2 fruit fly cellular contexts compared by ENCODE assay signal in genomic region chr3R:23260569-23260968, dm6.
A peak's percentile ranks its signal among the peaks of the same experiment; 100 is the strongest.
TF ChIP-seq lines count a peak whose summit lies in the region.

No protein-coding gene starts in this region.

- TF ChIP-seq CTCF in whole organism, embryonic (GFP tag; optimal IDR thresholded peaks at IDR 0.05; lab: Kevin White, UChicago) = no peak

TF ChIP-seq in whole organism, embryonic, 481 proteins besides CTCF, POLR2A, EP300 and RAD21:
- no peak for TF ChIP-seq Antp (GFP tag; optimal IDR thresholded peaks at IDR 0.05; lab: Kevin White, UChicago)
- peak; percentile 92 for TF ChIP-seq CG2199 (GFP tag; IDR thresholded peaks at IDR 0.05; lab: Robert Waterston, UW)

TF ChIP-seq in whole organism, prepupa, 60 proteins besides CTCF, POLR2A, EP300 and RAD21:
- TF ChIP-seq CG8319 (GFP tag; optimal IDR thresholded peaks at IDR 0.05; lab: Kevin White, UChicago) (no peak), fkh (GFP tag; optimal IDR thresholded peaks at IDR 0.05; lab: Kevin White, UChicago) (peak; percentile 24)
TF ChIP-seq in whole organism, prepupa: peak in this region for 1.
